Worm (Caenorhabditis elegans) whole organism, L2 larva: ENCODE results near the gene grk-1.

Experiments used
- C34F6.9 ChIP-seq: fragments of 150-350 bp; optimal IDR thresholded peaks from 2 replicates; lab custom pipeline; 2014; ENCODE audit warnings: missing biosample characterization, missing genetic modification characterization
- F13H6.1 ChIP-seq: sonication (generic microtip); optimal IDR thresholded peaks from 2 replicates; lab custom pipeline; 2016; ENCODE audit warnings: missing genetic modification characterization, missing compliant biosample characterization
- R02D3.7 ChIP-seq: fragments of 150-350 bp; optimal IDR thresholded peaks from 2 replicates; lab custom pipeline; 2014; ENCODE audit warnings: missing biosample characterization, missing genetic modification characterization
- Y55F3AM.14 ChIP-seq: fragments of 200-800 bp; sonication (Bioruptor generic); optimal IDR thresholded peaks from 2 replicates; lab custom pipeline; 2018; ENCODE audit warnings: mild to moderate bottlenecking, missing genetic modification characterization, missing compliant biosample characterization
- alr-1 ChIP-seq: fragments of 150-350 bp; optimal IDR thresholded peaks from 2 replicates; lab custom pipeline; 2014; ENCODE audit warnings: missing biosample characterization, missing genetic modification characterization
- aly-2 ChIP-seq: fragments of 150-350 bp; optimal IDR thresholded peaks from 2 replicates; lab custom pipeline; 2014; ENCODE audit warnings: missing biosample characterization, missing genetic modification characterization
- ama-1 ChIP-seq: fragments of 150-350 bp; optimal IDR thresholded peaks from 2 replicates; lab custom pipeline; 2018; ENCODE audit warnings: inconsistent platforms
- ceh-16 ChIP-seq: fragments of 150-350 bp; optimal IDR thresholded peaks from 2 replicates; lab custom pipeline; 2014; ENCODE audit warnings: missing biosample characterization, missing genetic modification characterization
- crh-2 ChIP-seq: sonication (generic microtip); optimal IDR thresholded peaks from 2 replicates; lab custom pipeline; 2017; ENCODE audit warnings: missing biosample characterization, missing genetic modification characterization
- egl-27 ChIP-seq: sonication (generic microtip); optimal IDR thresholded peaks from 3 replicates; lab custom pipeline; 2017; ENCODE audit warnings: missing biosample characterization, missing genetic modification reagents, missing genetic modification characterization
- elt-3 ChIP-seq: sonication (generic microtip); optimal IDR thresholded peaks from 2 replicates; lab custom pipeline; 2017; ENCODE audit warnings: missing biosample characterization, missing genetic modification characterization
- fos-1 ChIP-seq: fragments of 150-350 bp; optimal IDR thresholded peaks from 2 replicates; lab custom pipeline; 2014; ENCODE audit warnings: missing biosample characterization, missing genetic modification characterization
- gmeb-1 ChIP-seq: fragments of 150-350 bp; optimal IDR thresholded peaks from 2 replicates; lab custom pipeline; 2014; ENCODE audit warnings: missing biosample characterization, missing genetic modification characterization
- lin-13 ChIP-seq: fragments of 150-350 bp; optimal IDR thresholded peaks from 2 replicates; lab custom pipeline; 2014; ENCODE audit warnings: missing biosample characterization, missing genetic modification reagents, missing genetic modification characterization
- lin-39 ChIP-seq: fragments of 150-350 bp; optimal IDR thresholded peaks from 2 replicates; lab custom pipeline; 2014; ENCODE audit warnings: missing biosample characterization, missing genetic modification reagents, missing genetic modification characterization
- lsy-2 ChIP-seq, 2 experiments: fragments of 150-350 bp in 1 of 2; sonication (generic microtip) in 1 of 2; optimal IDR thresholded peaks; 2 replicates each; lab custom pipeline; 2014 to 2017; ENCODE audit warnings: missing biosample characterization in 2 of 2, missing genetic modification characterization in 2 of 2
- mab-5 ChIP-seq: fragments of 150-350 bp; optimal IDR thresholded peaks from 2 replicates; lab custom pipeline; 2014; ENCODE audit warnings: missing biosample characterization, missing genetic modification characterization
- mbf-1 ChIP-seq: sonication (generic microtip); optimal IDR thresholded peaks from 2 replicates; lab custom pipeline; 2017; ENCODE audit warnings: missing biosample characterization, missing genetic modification characterization
- mdl-1 ChIP-seq, 2 experiments: fragments of 150-350 bp in 1 of 2; sonication (generic microtip) in 1 of 2; optimal IDR thresholded peaks; 2 replicates each; lab custom pipeline; 2017; ENCODE audit warnings: missing biosample characterization in 2 of 2, missing genetic modification characterization in 2 of 2
- nhr-10 ChIP-seq: sonication (generic microtip); optimal IDR thresholded peaks from 2 replicates; lab custom pipeline; 2017; ENCODE audit warnings: missing biosample characterization, missing genetic modification characterization
- nhr-12 ChIP-seq: fragments of 150-350 bp; optimal IDR thresholded peaks from 2 replicates; lab custom pipeline; 2014; ENCODE audit warnings: missing biosample characterization, missing genetic modification characterization
- nhr-129 ChIP-seq: fragments of 150-350 bp; optimal IDR thresholded peaks from 2 replicates; lab custom pipeline; 2014; ENCODE audit warnings: missing biosample characterization, missing genetic modification characterization
- nhr-21 ChIP-seq: fragments of 150-350 bp; optimal IDR thresholded peaks from 2 replicates; lab custom pipeline; 2014; ENCODE audit warnings: missing biosample characterization, missing genetic modification characterization
- nhr-23 ChIP-seq: fragments of 150-350 bp; optimal IDR thresholded peaks from 2 replicates; lab custom pipeline; 2014; ENCODE audit warnings: missing biosample characterization, missing genetic modification reagents, missing genetic modification characterization
- nhr-25 ChIP-seq: fragments of 150-350 bp; sonication (generic microtip); optimal IDR thresholded peaks from 3 replicates; lab custom pipeline; 2014; ENCODE audit warnings: missing biosample characterization, missing genetic modification characterization
- nhr-6 ChIP-seq: fragments of 150-350 bp; optimal IDR thresholded peaks from 2 replicates; lab custom pipeline; 2014; ENCODE audit warnings: missing biosample characterization, missing genetic modification characterization
- nhr-77 ChIP-seq: fragments of 150-350 bp; optimal IDR thresholded peaks from 2 replicates; lab custom pipeline; 2014; ENCODE audit warnings: missing biosample characterization, missing genetic modification characterization
- peb-1 ChIP-seq: fragments of 150-350 bp; optimal IDR thresholded peaks from 2 replicates; lab custom pipeline; 2014; ENCODE audit warnings: missing biosample characterization, missing genetic modification characterization
- skn-1 ChIP-seq: sonication (generic microtip); optimal IDR thresholded peaks from 2 replicates; lab custom pipeline; 2017; ENCODE audit warnings: missing biosample characterization, missing genetic modification characterization
- sma-3 ChIP-seq: sonication (generic microtip); optimal IDR thresholded peaks from 2 replicates; lab custom pipeline; 2016; ENCODE audit warnings: missing genetic modification reagents, missing genetic modification characterization, missing compliant biosample characterization
- sma-9 ChIP-seq, 2 experiments: fragments of 150-350 bp in 1 of 2; sonication (generic microtip) in 1 of 2; optimal IDR thresholded peaks; 2 replicates each; lab custom pipeline; 2014 to 2016; ENCODE audit warnings: missing genetic modification characterization in 2 of 2, mild to moderate bottlenecking in 1 of 2, missing biosample characterization in 1 of 2, missing compliant biosample characterization in 1 of 2, missing genetic modification reagents in 1 of 2, moderate library complexity in 1 of 2
- unc-39 ChIP-seq: fragments of 150-350 bp; optimal IDR thresholded peaks from 2 replicates; lab custom pipeline; 2014; ENCODE audit warnings: missing biosample characterization, missing genetic modification characterization
- unc-55 ChIP-seq: fragments of 150-350 bp; sonication (generic microtip); optimal IDR thresholded peaks from 3 replicates; lab custom pipeline; 2014; ENCODE audit warnings: missing biosample characterization, missing genetic modification reagents, missing genetic modification characterization
- unc-62 ChIP-seq: fragments of 150-350 bp; optimal IDR thresholded peaks from 2 replicates; lab custom pipeline; 2014; ENCODE audit warnings: missing biosample characterization, missing genetic modification reagents, missing genetic modification characterization
- zag-1 ChIP-seq: fragments of 150-350 bp; optimal IDR thresholded peaks from 2 replicates; lab custom pipeline; 2014; ENCODE audit warnings: missing biosample characterization, missing genetic modification characterization
- ztf-11 ChIP-seq: sonication (generic microtip); optimal IDR thresholded peaks from 2 replicates; lab custom pipeline; 2017; ENCODE audit warnings: missing biosample characterization, missing genetic modification characterization
- ztf-4 ChIP-seq: fragments of 150-350 bp; optimal IDR thresholded peaks from 2 replicates; lab custom pipeline; 2014; ENCODE audit warnings: missing biosample characterization, missing genetic modification characterization

The grk-1 gene

ce11 chrX:10022016-10022415 lies 23.0 kb upstream of the grk-1 start, which contains the start of gene F42G10.1:
Gene F42G10.1 (minus strand): TSS chrX:10022166.
- TF ChIP-seq alr-1 (tag; lab: Kevin White, UChicago) (no peak), nhr-129 (tag; lab: Kevin White, UChicago) (peak; percentile 9)

ce11 chrX:10017975-10018654 lies 19.1 kb upstream of the grk-1 start, which contains the start of gene F19C6.4:
Gene F19C6.4 (minus strand): TSS chrX:10018025.
- no peak for TF ChIP-seq nhr-21 (tag; lab: Kevin White, UChicago)
- TF ChIP-seq sma-9 (GFP tag; optimal IDR thresholded peaks at IDR 0.05; lab: Kevin White, UChicago), result peak; percentile 4
- no peak for TF ChIP-seq sma-9 (tag; optimal IDR thresholded peaks at IDR 0.05; lab: Kevin White, UChicago)
- TF ChIP-seq nhr-12 (tag; lab: Kevin White, UChicago), result no peak
- TF ChIP-seq nhr-10 (tag; lab: Kevin White, UChicago), result no peak
- no peak for TF ChIP-seq nhr-25 (tag; lab: Kevin White, UChicago)
- TF ChIP-seq Y55F3AM.14 (GFP tag; lab: Kevin White, UChicago), result no peak
- no peak for TF ChIP-seq mbf-1
- TF ChIP-seq lin-39 (tag; lab: Kevin White, UChicago), result no peak
- no peak for TF ChIP-seq alr-1 (tag; lab: Kevin White, UChicago)

ce11 chrX:10009985-10010384 lies 11.0 kb upstream of the grk-1 start:
- TF ChIP-seq egl-27 (tag; lab: Kevin White, UChicago), result no peak
- no peak for TF ChIP-seq ztf-11
- TF ChIP-seq nhr-21 (tag; lab: Kevin White, UChicago), result no peak
- TF ChIP-seq zag-1 (tag; lab: Kevin White, UChicago), result no peak
- no peak for TF ChIP-seq elt-3
- TF ChIP-seq peb-1 (tag; lab: Kevin White, UChicago), result no peak
- no peak for TF ChIP-seq mdl-1 (tag; optimal IDR thresholded peaks at IDR 0.05; lab: Kevin White, UChicago)

DNA sequence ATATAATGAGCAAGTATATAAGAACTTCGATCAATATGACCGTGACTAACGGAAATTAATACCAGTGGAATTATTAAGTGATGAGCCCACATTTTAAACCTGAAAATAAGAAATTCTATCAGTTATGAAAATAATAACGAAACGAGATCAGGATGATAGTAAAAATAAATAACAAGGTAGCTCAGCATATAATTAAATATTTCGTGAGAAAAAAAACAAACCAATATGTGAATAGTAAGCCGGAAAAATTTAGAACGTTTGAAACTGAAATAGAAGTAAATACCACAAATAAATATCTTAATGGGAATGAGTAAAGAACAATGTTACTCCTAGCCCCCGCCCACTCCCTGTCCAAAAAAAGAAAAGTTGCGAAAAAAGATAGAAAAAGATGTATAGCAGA lies 9.7 kb upstream of the grk-1 start, which contains the start of gene F19C6.3:
F19C6.3 (minus strand) TSS at position 101 of the 400 bp plus-strand sequence.
- TF ChIP-seq alr-1 (tag; lab: Kevin White, UChicago) (no peak), aly-2 (tag; lab: Kevin White, UChicago) (no peak), nhr-21 (tag; lab: Kevin White, UChicago) (no peak), nhr-12 (tag; lab: Kevin White, UChicago) (no peak), zag-1 (tag; lab: Kevin White, UChicago) (no peak), ztf-11 (no peak), gmeb-1 (tag; lab: Kevin White, UChicago) (no peak), mdl-1 (tag; optimal IDR thresholded peaks at IDR 0.05; lab: Kevin White, UChicago) (no peak), nhr-23 (tag; lab: Kevin White, UChicago) (no peak), lsy-2 (tag; optimal IDR thresholded peaks at IDR 0.05; lab: Kevin White, UChicago) (no peak), skn-1 (tag; lab: Kevin White, UChicago) (no peak), F13H6.1 (no peak), lin-39 (tag; lab: Kevin White, UChicago) (no peak), nhr-25 (tag; lab: Kevin White, UChicago) (no peak)

DNA sequence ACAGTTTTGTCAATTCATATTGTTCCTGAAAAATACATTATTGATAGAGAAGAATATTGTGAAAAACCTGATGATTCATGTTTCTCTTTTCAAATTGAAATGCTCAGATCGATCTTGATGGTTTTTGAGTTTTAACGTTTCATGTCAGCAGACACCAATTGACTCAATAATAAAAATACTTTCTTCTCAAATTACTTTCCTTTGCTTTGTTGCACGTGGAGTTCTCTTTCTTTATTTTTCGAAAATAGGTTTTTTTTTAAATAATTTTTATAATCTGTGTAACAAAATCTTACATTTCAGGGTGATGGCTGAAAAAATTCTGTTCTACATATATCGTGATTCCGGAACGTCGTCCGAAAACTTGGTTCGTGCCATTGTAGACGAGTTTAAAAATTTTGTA lies 1.6 kb upstream of the grk-1 start, which contains the start of gene F19C6.2:
F19C6.2 (plus strand) TSS at position 301 of the 400 bp plus-strand sequence.
- no peak for TF ChIP-seq nhr-21 (tag; lab: Kevin White, UChicago)
- no peak for TF ChIP-seq unc-39 (tag; lab: Kevin White, UChicago)
- TF ChIP-seq nhr-10 (tag; lab: Kevin White, UChicago), result no peak
- TF ChIP-seq ama-1 (lab: Kevin White, UChicago), result no peak
- no peak for TF ChIP-seq mbf-1
- no peak for TF ChIP-seq fos-1 (tag; lab: Kevin White, UChicago)
- no peak for TF ChIP-seq F13H6.1
- TF ChIP-seq skn-1 (tag; lab: Kevin White, UChicago), result no peak
- no peak for TF ChIP-seq zag-1 (tag; lab: Kevin White, UChicago)

ce11 chrX:9999599-10000201 lies 692 bp upstream of the grk-1 start:
- peak; percentile 10 for TF ChIP-seq nhr-129 (tag; lab: Kevin White, UChicago)
- TF ChIP-seq mab-5, result peak; percentile 70
- TF ChIP-seq ztf-4 (tag; lab: Kevin White, UChicago), result peak; percentile 2
- peak; percentile 44 for TF ChIP-seq lin-13 (GFP tag; lab: Kevin White, UChicago)
- TF ChIP-seq ceh-16, result peak; percentile 13
- peak; percentile 68 for TF ChIP-seq C34F6.9 (tag; lab: Kevin White, UChicago)
- no peak for TF ChIP-seq nhr-77 (tag; lab: Kevin White, UChicago)
- TF ChIP-seq zag-1 (tag; lab: Kevin White, UChicago), result no peak
- TF ChIP-seq crh-2, result peak; percentile 77
- TF ChIP-seq sma-3, result peak; percentile 62
- no peak for TF ChIP-seq unc-62 (GFP tag; lab: Kevin White, UChicago)
- TF ChIP-seq nhr-6 (tag; lab: Kevin White, UChicago), result peak; percentile 68
- peak; percentile 76 for TF ChIP-seq nhr-25 (tag; lab: Kevin White, UChicago)
- TF ChIP-seq mbf-1, result no peak
- peak; percentile 68 for TF ChIP-seq nhr-21 (tag; lab: Kevin White, UChicago)
- TF ChIP-seq unc-39 (tag; lab: Kevin White, UChicago), result no peak
- TF ChIP-seq ama-1 (lab: Kevin White, UChicago), result no peak
- no peak for TF ChIP-seq R02D3.7
- TF ChIP-seq unc-55 (GFP tag; lab: Kevin White, UChicago), result peak; percentile 60
- TF ChIP-seq gmeb-1 (tag; lab: Kevin White, UChicago), result peak; percentile 58
- TF ChIP-seq lsy-2 (tag; optimal IDR thresholded peaks at IDR 0.05; lab: Kevin White, UChicago), result peak; percentile 58 to 71
- TF ChIP-seq fos-1 (tag; lab: Kevin White, UChicago), result peak; percentile 76
- peak; percentile 93 for TF ChIP-seq Y55F3AM.14 (GFP tag; lab: Kevin White, UChicago)
- no peak for TF ChIP-seq skn-1 (tag; lab: Kevin White, UChicago)
